Fruit fly (Drosophila melanogaster): ENCODE data around the gene bbx.

bbx gene

DNA sequence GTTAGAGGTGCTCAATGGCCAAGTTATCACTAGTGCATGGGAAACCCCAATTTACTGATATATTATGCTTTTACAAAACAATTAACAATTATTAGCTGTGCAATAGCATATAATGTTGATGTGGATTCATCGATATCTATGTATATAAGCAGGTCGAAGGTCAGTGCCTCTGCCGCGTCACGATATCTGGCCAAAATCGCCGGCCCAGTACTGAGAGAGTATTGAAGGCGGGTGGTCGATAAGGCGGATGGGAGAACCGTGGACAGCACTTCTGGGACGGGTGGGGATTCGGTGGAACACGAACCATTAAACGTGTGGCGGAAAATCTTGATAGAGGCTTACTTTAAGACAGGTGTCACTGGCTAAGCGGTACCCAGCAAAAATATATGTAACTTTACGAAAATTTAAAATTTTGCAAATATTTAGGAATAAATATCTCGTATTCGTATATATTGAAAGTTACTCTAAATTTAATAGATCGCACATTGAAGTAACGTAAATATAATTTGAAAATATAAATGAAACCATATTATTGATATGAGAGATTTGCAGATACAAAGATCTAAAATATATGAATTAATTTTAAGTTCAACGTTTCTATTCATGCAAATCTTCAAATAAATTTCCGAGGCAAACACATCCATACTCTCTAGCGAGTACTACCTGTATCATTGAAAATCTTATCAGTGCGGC lies 40.4 kb upstream of the bbx start (continued):
- no peak for TF ChIP-seq CG11398 (GFP tag; optimal IDR thresholded peaks at IDR 0.05)
- TF ChIP-seq CG13296 (GFP tag; optimal IDR thresholded peaks at IDR 0.05) = peak; percentile 82
- TF ChIP-seq CG2678 (tag; optimal IDR thresholded peaks at IDR 0.05) = peak; percentile 82
- TF ChIP-seq CG7372 (GFP tag; IDR thresholded peaks at IDR 0.05) = peak; percentile 50; the same call in 1 of the 2 replicates
- TF ChIP-seq HLH3B (GFP tag; IDR thresholded peaks at IDR 0.05) = 0 out of 2 replicates have a peak, but pooled peaks have one; percentile 5
- TF ChIP-seq zen2 (GFP tag; IDR thresholded peaks at IDR 0.05; ENCODE audit: partially characterized antibody) = no peak
- TF ChIP-seq fru (optimal IDR thresholded peaks at IDR 0.05) = no peak
- peak; percentile 56 for TF ChIP-seq scrt (GFP tag; optimal IDR thresholded peaks at IDR 0.05)
- peak; percentile 46; the same call in 1 of the 3 replicates for TF ChIP-seq tgo (GFP tag; IDR thresholded peaks at IDR 0.05)
- peak; percentile 74 for TF ChIP-seq CG18262 (tag; optimal IDR thresholded peaks at IDR 0.05)
- TF ChIP-seq CG11093 (GFP tag; IDR thresholded peaks at IDR 0.05) = 0 out of 3 replicates have a peak, but pooled peaks have one; percentile 41
- TF ChIP-seq CG6683 (GFP tag; optimal IDR thresholded peaks at IDR 0.05) = peak; percentile 66
- no peak for TF ChIP-seq CG5245 (GFP tag; optimal IDR thresholded peaks at IDR 0.05)
- peak; percentile 46 for TF ChIP-seq CG6689 (GFP tag; IDR thresholded peaks at IDR 0.05)
- no peak for TF ChIP-seq CG13123 (GFP tag; optimal IDR thresholded peaks at IDR 0.05)
- peak; percentile 7; the same call in 1 of the 2 replicates for TF ChIP-seq al (GFP tag; IDR thresholded peaks at IDR 0.05)
- TF ChIP-seq Hey (tag; optimal IDR thresholded peaks at IDR 0.05) = no peak
- 0 out of 2 replicates have a peak, but pooled peaks have one; percentile 4 for TF ChIP-seq CG9932 (GFP tag; IDR thresholded peaks at IDR 0.05)
- peak; percentile 53 for TF ChIP-seq CG9215 (GFP tag; IDR thresholded peaks at IDR 0.05)
- TF ChIP-seq D19B (GFP tag; optimal IDR thresholded peaks at IDR 0.05) = peak; percentile 50
- no peak for TF ChIP-seq D (optimal IDR thresholded peaks at IDR 0.05)
- peak; percentile 34 for TF ChIP-seq D (GFP tag; optimal IDR thresholded peaks at IDR 0.05)
- no peak for TF ChIP-seq C15 (GFP tag; IDR thresholded peaks at IDR 0.05)
- TF ChIP-seq CG12104 (GFP tag; optimal IDR thresholded peaks at IDR 0.05) = peak; percentile 73
- peak; percentile 65 for TF ChIP-seq CG10979 (tag; optimal IDR thresholded peaks at IDR 0.05)
- TF ChIP-seq gt (GFP tag; IDR thresholded peaks at IDR 0.05) = no peak
- no peak for TF ChIP-seq CG2875 (GFP tag; optimal IDR thresholded peaks at IDR 0.05)
- TF ChIP-seq Dip3 (GFP tag; optimal IDR thresholded peaks at IDR 0.05) = peak; percentile 24
- peak; percentile 82 for TF ChIP-seq pfk (GFP tag; optimal IDR thresholded peaks at IDR 0.05)
- TF ChIP-seq ttk (GFP tag; IDR thresholded peaks at IDR 0.05) = peak; percentile 33; the same call in 1 of the 2 replicates
- TF ChIP-seq Max (GFP tag; optimal IDR thresholded peaks at IDR 0.05) = peak; percentile 31
- TF ChIP-seq CG34422 (GFP tag; IDR thresholded peaks at IDR 0.05) = peak; percentile 23; the same call in 1 of the 3 replicates
- TF ChIP-seq pzg (GFP tag; optimal IDR thresholded peaks at IDR 0.05) = no peak
- TF ChIP-seq pum (GFP tag; optimal IDR thresholded peaks at IDR 0.05) = peak; percentile 13
- peak; percentile 78 for TF ChIP-seq grau (tag; optimal IDR thresholded peaks at IDR 0.05)
- peak; percentile 92 for TF ChIP-seq cwo (GFP tag; optimal IDR thresholded peaks at IDR 0.05)
- TF ChIP-seq ftz-f1 (GFP tag; optimal IDR thresholded peaks at IDR 0.05) = peak; percentile 16
- peak; percentile 20 for TF ChIP-seq kah (GFP tag; optimal IDR thresholded peaks at IDR 0.05)
- TF ChIP-seq gfzf (GFP tag; optimal IDR thresholded peaks at IDR 0.05) = no peak
- no peak for TF ChIP-seq Lhr (GFP tag; optimal IDR thresholded peaks at IDR 0.05)
- peak; percentile 42; the same call in 1 of the 2 replicates for TF ChIP-seq esg (GFP tag; conservative IDR thresholded peaks at IDR 0.05)
- TF ChIP-seq CG4424 (GFP tag; optimal IDR thresholded peaks at IDR 0.05) = peak; percentile 51
- TF ChIP-seq tin (GFP tag; optimal IDR thresholded peaks at IDR 0.05) = peak; percentile 16
- TF ChIP-seq CG11695 (GFP tag; IDR thresholded peaks at IDR 0.05) = peak; percentile 60; the same call in 1 of the 3 replicates

All from whole organism, embryonic.